Worm (Caenorhabditis elegans): ENCODE measurements around the gene F46G11.4.

The F46G11.4 gene

DNA sequence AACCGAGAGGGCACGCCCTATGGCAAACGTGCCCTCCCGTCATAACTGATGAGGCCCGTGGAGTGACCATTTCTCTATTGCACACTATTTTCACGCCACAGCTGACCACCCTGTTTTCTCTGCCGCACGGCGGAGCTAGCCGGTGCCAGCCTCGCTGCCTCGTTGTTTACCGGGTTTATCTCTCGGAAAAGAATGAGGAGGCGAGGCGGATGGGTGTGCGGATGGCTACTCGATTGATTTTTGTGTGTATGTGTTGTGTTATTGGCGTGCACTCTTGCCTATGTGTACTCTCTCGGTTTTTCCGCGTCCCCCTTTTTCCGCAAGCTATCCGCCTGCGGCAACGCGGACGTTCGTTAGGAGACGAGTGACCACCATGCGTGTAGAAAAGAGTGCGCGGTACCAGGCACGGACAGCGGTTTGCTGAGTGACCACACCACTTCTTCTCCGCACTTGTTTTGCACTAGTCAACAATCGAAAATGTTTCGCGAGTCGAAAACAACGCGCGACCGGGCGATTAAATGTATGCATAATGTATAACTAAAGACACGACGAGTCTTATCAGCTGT is 13.5 kb upstream of the F46G11.4 start (continued):
- TF ChIP-seq zip-11 (GFP tag; IDR thresholded peaks at IDR 0.05) (no peak), fkh-10 (GFP tag; optimal IDR thresholded peaks at IDR 0.05) (peak; percentile 55), hlh-30 (tag; optimal IDR thresholded peaks at IDR 0.05; ENCODE audit: insufficient read depth) (peak; percentile 84), dmd-9 (GFP tag; IDR thresholded peaks at IDR 0.05) (no peak), ceh-62 (tag; optimal IDR thresholded peaks at IDR 0.05) (no peak), nhr-77 (tag; optimal IDR thresholded peaks at IDR 0.05) (peak; percentile 19), aha-1 (tag) (peak; percentile 94), lin-39 (tag; optimal IDR thresholded peaks at IDR 0.05) (no peak), snpc-4 (tag; optimal IDR thresholded peaks at IDR 0.05) (no peak), Y75B8A.6 (GFP tag; IDR thresholded peaks at IDR 0.05) (no peak), ces-1 (GFP tag; optimal IDR thresholded peaks at IDR 0.05) (no peak), nhr-6 (tag; optimal IDR thresholded peaks at IDR 0.05) (no peak), nhr-76 (tag; optimal IDR thresholded peaks at IDR 0.05) (no peak), ztf-7 (tag; optimal IDR thresholded peaks at IDR 0.05) (no peak), ceh-82 (tag; optimal IDR thresholded peaks at IDR 0.05) (no peak), tag-97 (GFP tag; IDR thresholded peaks at IDR 0.05) (no peak), nhr-41 (GFP tag; IDR thresholded peaks at IDR 0.05) (no peak), aly-2 (tag; optimal IDR thresholded peaks at IDR 0.05) (no peak), T20F7.1 (GFP tag; optimal IDR thresholded peaks at IDR 0.05) (no peak), Y5F2A.4 (GFP tag; optimal IDR thresholded peaks at IDR 0.05) (no peak), hif-1 (tag; optimal IDR thresholded peaks at IDR 0.05) (peak in 1 of 2 experiments; percentile 79), nhr-28 (tag; optimal IDR thresholded peaks at IDR 0.05) (peak; percentile 30), lin-13 (GFP tag; optimal IDR thresholded peaks at IDR 0.05) (no peak), dmd-6 (GFP tag; IDR thresholded peaks at IDR 0.05) (peak; percentile 27; the same call in 1 of the 2 replicates), ctbp-1 (GFP tag; IDR thresholded peaks at IDR 0.05) (peak; percentile 67; the same call in 1 of the 2 replicates), lsy-2 (tag; optimal IDR thresholded peaks at IDR 0.05) (peak; percentile 11 to 48), F10B5.3 (tag; optimal IDR thresholded peaks at IDR 0.05) (peak; percentile 42), ceh-28 (tag; optimal IDR thresholded peaks at IDR 0.05) (peak; percentile 57), lir-3 (tag; optimal IDR thresholded peaks at IDR 0.05) (no peak), nhr-102 (tag; optimal IDR thresholded peaks at IDR 0.05) (peak; percentile 76), unc-39 (tag; optimal IDR thresholded peaks at IDR 0.05) (no peak), cey-2 (tag; optimal IDR thresholded peaks at IDR 0.05; ENCODE audit: borderline replicate concordance, insufficient read depth) (no peak), lin-1 (GFP tag; IDR thresholded peaks at IDR 0.05) (no peak), madf-5 (GFP tag; IDR thresholded peaks at IDR 0.05) (no peak), ceh-44 (GFP tag; IDR thresholded peaks at IDR 0.05) (no peak), mdt-29 (GFP tag; IDR thresholded peaks at IDR 0.05) (no peak), skn-1 (tag; optimal IDR thresholded peaks at IDR 0.05) (no peak), ZK546.5 (tag; optimal IDR thresholded peaks at IDR 0.05) (no peak), zag-1 (tag; optimal IDR thresholded peaks at IDR 0.05) (no peak), zfp-3 (GFP tag; conservative IDR thresholded peaks at IDR 0.05) (no peak), nhr-48 (tag; optimal IDR thresholded peaks at IDR 0.05) (peak; percentile 86), jun-1 (tag; optimal IDR thresholded peaks at IDR 0.05) (no peak), daf-16 (GFP tag; optimal IDR thresholded peaks at IDR 0.05) (peak; percentile 43 to 98), daf-16 (tag; optimal IDR thresholded peaks at IDR 0.05) (peak; percentile 97), Y105C5A.15 (GFP tag; IDR thresholded peaks at IDR 0.05) (no peak), dpl-1 (GFP tag; optimal IDR thresholded peaks at IDR 0.05) (peak; percentile 46), php-3 (GFP tag; IDR thresholded peaks at IDR 0.05) (0 out of 2 replicates have a peak, but pooled peaks have one; percentile 39), tra-1 (GFP tag; IDR thresholded peaks at IDR 0.05) (no peak), rbr-2 (tag; optimal IDR thresholded peaks at IDR 0.05) (peak; percentile 76), F37D6.2 (tag; optimal IDR thresholded peaks at IDR 0.05) (peak; percentile 76), ceh-20 (GFP tag; IDR thresholded peaks at IDR 0.05) (no peak), T26A8.4 (GFP tag; IDR thresholded peaks at IDR 0.05) (peak; percentile 79; the same call in 1 of the 2 replicates)

Data from whole organism, L4 larva.